Worm (Caenorhabditis elegans) whole organism, L4 larva: Measurements from ENCODE around the gene scl-3.

ENCODE experiments used
- D1046.2 ChIP-seq: fragments of 200-800 bp; sonication (Bioruptor generic); IDR thresholded peaks from 2 replicates; pipeline ENCODE4 v1.3.6; 2022; ENCODE audit warnings: missing genetic modification characterization, missing compliant biosample characterization
- F37D6.2 ChIP-seq: sonication (generic microtip); optimal IDR thresholded peaks from 2 replicates; lab custom pipeline; 2016; ENCODE audit warnings: mild to moderate bottlenecking, missing genetic modification characterization, missing compliant biosample characterization
- R02D3.7 ChIP-seq: fragments of 150-350 bp; sonication (generic microtip); optimal IDR thresholded peaks from 3 replicates; lab custom pipeline; 2014; ENCODE audit warnings: missing biosample characterization, missing genetic modification characterization
- T26A8.4 ChIP-seq: fragments of 200-800 bp; sonication (Bioruptor generic); IDR thresholded peaks from 2 replicates; pipeline ENCODE4 v1.3.6; 2022; ENCODE audit warnings: missing genetic modification characterization, missing compliant biosample characterization
- Y105C5A.15 ChIP-seq: fragments of 200-800 bp; sonication (Bioruptor generic); IDR thresholded peaks from 2 replicates; pipeline ENCODE4 v1.3.6; 2022; ENCODE audit warnings: missing genetic modification characterization, missing compliant biosample characterization
- aly-2 ChIP-seq: sonication (generic microtip); optimal IDR thresholded peaks from 2 replicates; lab custom pipeline; 2018; ENCODE audit warnings: missing biosample characterization, missing genetic modification characterization
- ama-1 ChIP-seq: fragments of 150-350 bp; optimal IDR thresholded peaks from 2 replicates; lab custom pipeline; 2014; ENCODE audit warnings: inconsistent platforms, mixed read lengths
- arid-1 ChIP-seq: fragments of 200-800 bp; sonication (Bioruptor generic); conservative IDR thresholded peaks from 2 replicates; pipeline ENCODE4 v1.3.6; 2022; ENCODE audit warnings: missing genetic modification reagents, missing genetic modification characterization, missing compliant biosample characterization
- ceh-82 ChIP-seq: sonication (generic microtip); optimal IDR thresholded peaks from 2 replicates; lab custom pipeline; 2017; ENCODE audit warnings: missing biosample characterization, missing genetic modification characterization
- daf-16 ChIP-seq, 3 experiments: sonication (generic microtip); optimal IDR thresholded peaks; 2 replicates each; lab custom pipeline; 2016 to 2017; ENCODE audit warnings: missing genetic modification characterization in 3 of 3, missing genetic modification reagents in 3 of 3, mild to moderate bottlenecking in 2 of 3, missing compliant biosample characterization in 2 of 3, missing biosample characterization in 1 of 3, moderate library complexity in 1 of 3
- daf-19 ChIP-seq: fragments of 200-800 bp; sonication (Bioruptor generic); conservative IDR thresholded peaks from 2 replicates; pipeline ENCODE4 v1.3.6; 2022; ENCODE audit warnings: missing genetic modification characterization, missing compliant biosample characterization
- dmd-6 ChIP-seq: fragments of 200-800 bp; sonication (Bioruptor generic); IDR thresholded peaks from 2 replicates; pipeline ENCODE4 v1.3.6; 2022; ENCODE audit warnings: missing genetic modification reagents, missing genetic modification characterization, missing compliant biosample characterization
- dmd-8 ChIP-seq: fragments of 200-800 bp; sonication (Bioruptor generic); IDR thresholded peaks from 2 replicates; pipeline ENCODE4 v1.3.6; 2022; ENCODE audit warnings: missing genetic modification characterization, missing compliant biosample characterization
- dmd-9 ChIP-seq: fragments of 200-800 bp; sonication (Bioruptor generic); IDR thresholded peaks from 2 replicates; pipeline ENCODE4 v1.3.6; 2022; ENCODE audit warnings: missing genetic modification reagents, missing genetic modification characterization, missing compliant biosample characterization
- dpl-1 ChIP-seq: fragments of 150-350 bp; optimal IDR thresholded peaks from 2 replicates; lab custom pipeline; 2014; ENCODE audit warnings: missing biosample characterization, missing genetic modification reagents, missing genetic modification characterization
- dve-1 ChIP-seq: sonication (generic microtip); optimal IDR thresholded peaks from 2 replicates; lab custom pipeline; 2017; ENCODE audit warnings: antibody characterized with exemption, mild to moderate bottlenecking, missing genetic modification characterization, missing compliant biosample characterization; ENCODE audit not compliant: insufficient read depth
- egl-43 ChIP-seq: fragments of 200-800 bp; sonication (Bioruptor generic); IDR thresholded peaks from 2 replicates; pipeline ENCODE4 v1.3.6; 2022; ENCODE audit warnings: missing genetic modification reagents, missing genetic modification characterization, missing compliant biosample characterization
- fkh-10 ChIP-seq: fragments of 150-350 bp; optimal IDR thresholded peaks from 2 replicates; lab custom pipeline; 2014; ENCODE audit warnings: missing biosample characterization, missing genetic modification reagents, missing genetic modification characterization
- lim-7 ChIP-seq: fragments of 200-800 bp; sonication (Bioruptor generic); IDR thresholded peaks from 2 replicates; pipeline ENCODE4 v1.3.6; 2022; ENCODE audit warnings: missing genetic modification characterization, missing compliant biosample characterization
- lin-29 ChIP-seq: fragments of 200-800 bp; sonication (Bioruptor generic); IDR thresholded peaks from 2 replicates; pipeline ENCODE4 v1.3.6; 2022; ENCODE audit warnings: missing genetic modification reagents, missing genetic modification characterization, missing compliant biosample characterization
- lin-38 ChIP-seq: fragments of 200-800 bp; sonication (Bioruptor generic); IDR thresholded peaks from 2 replicates; pipeline ENCODE4 v1.3.6; 2022; ENCODE audit warnings: missing genetic modification reagents, missing genetic modification characterization, missing compliant biosample characterization
- lsy-2 ChIP-seq, 2 experiments: fragments of 150-350 bp in 1 of 2; sonication (generic microtip) in 1 of 2; optimal IDR thresholded peaks; 2 replicates each; lab custom pipeline; 2014 to 2017; ENCODE audit warnings: missing biosample characterization in 2 of 2, missing genetic modification characterization in 2 of 2
- mdl-1 ChIP-seq, 2 experiments: fragments of 150-350 bp in 1 of 2; sonication (generic microtip) in 1 of 2; optimal IDR thresholded peaks; 2 replicates each; lab custom pipeline; 2014 to 2017; ENCODE audit warnings: missing biosample characterization in 2 of 2, missing genetic modification characterization in 2 of 2
- mep-1 ChIP-seq: fragments of 150-350 bp; sonication (generic microtip); optimal IDR thresholded peaks from 3 replicates; lab custom pipeline; 2014; ENCODE audit warnings: missing biosample characterization, missing genetic modification characterization
- mes-2 ChIP-seq: sonication (generic microtip); optimal IDR thresholded peaks from 2 replicates; lab custom pipeline; 2016; ENCODE audit warnings: missing genotype, mild to moderate bottlenecking, missing genetic modification characterization, missing compliant biosample characterization; ENCODE audit not compliant: poor library complexity, severe bottlenecking
- nhr-10 ChIP-seq: fragments of 150-350 bp; optimal IDR thresholded peaks from 2 replicates; lab custom pipeline; 2014; ENCODE audit warnings: missing biosample characterization, missing genetic modification characterization
- nhr-11 ChIP-seq: fragments of 150-350 bp; optimal IDR thresholded peaks from 2 replicates; lab custom pipeline; 2014; ENCODE audit warnings: missing biosample characterization, missing genetic modification characterization
- nhr-111 ChIP-seq: fragments of 200-800 bp; sonication (Bioruptor generic); optimal IDR thresholded peaks from 2 replicates; lab custom pipeline; 2018; ENCODE audit warnings: mild to moderate bottlenecking, missing genetic modification characterization, missing compliant biosample characterization
- nhr-25 ChIP-seq: sonication (generic microtip); optimal IDR thresholded peaks from 2 replicates; lab custom pipeline; 2017; ENCODE audit warnings: missing genetic modification characterization, mild to moderate bottlenecking, missing compliant biosample characterization, antibody characterized with exemption, moderate library complexity, borderline replicate concordance; ENCODE audit not compliant: insufficient read depth
- nhr-28 ChIP-seq: fragments of 150-350 bp; optimal IDR thresholded peaks from 2 replicates; lab custom pipeline; 2014; ENCODE audit warnings: missing biosample characterization, missing genetic modification characterization
- nhr-48 ChIP-seq: sonication (generic microtip); optimal IDR thresholded peaks from 2 replicates; lab custom pipeline; 2016; ENCODE audit warnings: mild to moderate bottlenecking, missing genetic modification characterization, missing compliant biosample characterization
- nhr-6 ChIP-seq: fragments of 150-350 bp; optimal IDR thresholded peaks from 2 replicates; lab custom pipeline; 2014; ENCODE audit warnings: missing biosample characterization, missing genetic modification characterization
- nhr-77 ChIP-seq: fragments of 150-350 bp; optimal IDR thresholded peaks from 2 replicates; lab custom pipeline; 2014; ENCODE audit warnings: missing biosample characterization, missing genetic modification characterization
- pha-4 ChIP-seq, 2 experiments: fragments of 150-350 bp in 1 of 2; fragments of 200-800 bp in 1 of 2; sonication (Bioruptor generic) in 1 of 2; IDR thresholded peaks in 1 of 2; optimal IDR thresholded peaks in 1 of 2; 2 replicates each; pipeline versions ENCODE4 v1.3.6 to Lab custom; 2014 to 2022; ENCODE audit warnings: missing genetic modification characterization in 2 of 2, missing genetic modification reagents in 2 of 2, missing biosample characterization in 1 of 2, missing compliant biosample characterization in 1 of 2
- rbr-2 ChIP-seq: sonication (generic microtip); optimal IDR thresholded peaks from 2 replicates; lab custom pipeline; 2016; ENCODE audit warnings: missing genotype, missing genetic modification characterization, missing compliant biosample characterization
- saeg-2 ChIP-seq: fragments of 200-800 bp; sonication (Bioruptor generic); IDR thresholded peaks from 2 replicates; pipeline ENCODE4 v1.3.6; 2022; ENCODE audit warnings: missing genetic modification reagents, missing genetic modification characterization, missing compliant biosample characterization
- sdz-12 ChIP-seq: fragments of 200-800 bp; sonication (Bioruptor generic); optimal IDR thresholded peaks from 2 replicates; lab custom pipeline; 2018; ENCODE audit warnings: mild to moderate bottlenecking, missing genetic modification characterization, missing compliant biosample characterization
- set-16 ChIP-seq: fragments of 200-800 bp; sonication (Bioruptor generic); IDR thresholded peaks from 2 replicates; pipeline ENCODE4 v1.3.6; 2022; ENCODE audit warnings: missing genetic modification reagents, missing genetic modification characterization, missing compliant biosample characterization
- unc-130 ChIP-seq: sonication (generic microtip); optimal IDR thresholded peaks from 2 replicates; lab custom pipeline; 2016; ENCODE audit warnings: missing genetic modification reagents, missing genetic modification characterization, missing compliant biosample characterization
- unc-62 ChIP-seq, 3 experiments: fragments of 150-350 bp in 1 of 3; sonication (generic microtip); optimal IDR thresholded peaks in 2 of 3; peaks in 1 of 3; 1 replicate in 1 of 3; 2 replicates in 2 of 3; lab custom pipeline; 2014 to 2017; ENCODE audit warnings: missing biosample characterization in 3 of 3, missing genetic modification characterization in 3 of 3, missing genetic modification reagents in 3 of 3, missing genotype in 1 of 3
- zfp-2 ChIP-seq: sonication (generic microtip); optimal IDR thresholded peaks from 2 replicates; lab custom pipeline; 2016; ENCODE audit warnings: mild to moderate bottlenecking, missing genetic modification characterization, missing compliant biosample characterization
- zip-2 ChIP-seq: fragments of 150-350 bp; optimal IDR thresholded peaks from 2 replicates; lab custom pipeline; 2014; ENCODE audit warnings: missing biosample characterization, missing genetic modification characterization

Gene scl-3

ce11 chrIV:13085675-13086074, 26.3 kb downstream of the scl-3 start:
- TF ChIP-seq Y105C5A.15 (GFP tag; lab: Robert Waterston, UW) (no peak), unc-62 (GFP tag; optimal IDR thresholded peaks at IDR 0.05 in 1 of 2; lab: Kevin White, UChicago) (peak in 1 of 2 experiments; percentile 91), unc-62 (tag; optimal IDR thresholded peaks at IDR 0.05; lab: Kevin White, UChicago) (no peak)

ce11 chrIV:13086705-13087104, 27.3 kb downstream of the scl-3 start, which contains the start of gene spin-2:
TSS of gene spin-2 (plus strand) at chrIV:13087005.
- TF ChIP-seq mep-1 (no peak), zfp-2 (no peak), lin-29 (GFP tag; lab: Robert Waterston, UW) (no peak), R02D3.7 (tag; lab: Kevin White, UChicago) (no peak), dmd-6 (no peak), zip-2 (tag; lab: Kevin White, UChicago) (no peak), mdl-1 (tag; optimal IDR thresholded peaks at IDR 0.05; lab: Kevin White, UChicago) (no peak), nhr-25 (no peak), mes-2 (tag; lab: Kevin White, UChicago) (no peak)
- TF ChIP-seq, all 104 proteins: peak for 0

ce11 chrIV:13089671-13090242, 30.4 kb downstream of the scl-3 start:
- TF ChIP-seq egl-43 (GFP tag; lab: Robert Waterston, UW): 0 out of 2 replicates have a peak, but pooled peaks have one; percentile 5
- peak; percentile 95 for TF ChIP-seq set-16
- no peak for TF ChIP-seq saeg-2 (GFP tag; lab: Robert Waterston, UW)

ce11 chrIV:13090967-13091366, 31.6 kb downstream of the scl-3 start, which contains the start of gene col-132:
TSS of gene col-132 (minus strand) at chrIV:13091067.
- TF ChIP-seq ceh-82 (tag; lab: Kevin White, UChicago): no peak
- TF ChIP-seq sdz-12 (GFP tag; lab: Kevin White, UChicago): no peak
- TF ChIP-seq nhr-48 (tag; lab: Kevin White, UChicago): no peak
- TF ChIP-seq nhr-10: no peak
- TF ChIP-seq T26A8.4 (GFP tag; lab: Robert Waterston, UW): no peak
- TF ChIP-seq daf-19: no peak
- no peak for TF ChIP-seq dmd-9 (GFP tag; lab: Robert Waterston, UW)
- TF ChIP-seq lim-7 (GFP tag; lab: Robert Waterston, UW): no peak
- no peak for TF ChIP-seq D1046.2 (GFP tag; lab: Robert Waterston, UW)
- no peak for TF ChIP-seq fkh-10

- peak; percentile 19 for TF ChIP-seq nhr-77
- TF ChIP-seq rbr-2: peak; percentile 10
- no peak for TF ChIP-seq aly-2 (tag; lab: Kevin White, UChicago)
- peak; percentile 82 for TF ChIP-seq mes-2 (tag; lab: Kevin White, UChicago)
- no peak for TF ChIP-seq pha-4 (GFP tag; IDR thresholded peaks at IDR 0.05; lab: Robert Waterston, UW)
- peak; percentile 25 for TF ChIP-seq pha-4 (tag; optimal IDR thresholded peaks at IDR 0.05; lab: Kevin White, UChicago)
- TF ChIP-seq dpl-1 (GFP tag; lab: Kevin White, UChicago): peak; percentile 90
- TF ChIP-seq ama-1: peak; percentile 4
- peak; percentile 80 for TF ChIP-seq unc-130
- no peak for TF ChIP-seq dmd-8 (GFP tag; lab: Robert Waterston, UW)
- TF ChIP-seq F37D6.2 (tag; lab: Kevin White, UChicago): no peak
- no peak for TF ChIP-seq nhr-111 (GFP tag; lab: Kevin White, UChicago)
- peak; percentile 68 for TF ChIP-seq nhr-11
- no peak for TF ChIP-seq fkh-10
- no peak for TF ChIP-seq mdl-1 (tag; optimal IDR thresholded peaks at IDR 0.05; lab: Kevin White, UChicago)
- peak; percentile 76 for TF ChIP-seq nhr-6
- no peak for TF ChIP-seq daf-16 (GFP tag; optimal IDR thresholded peaks at IDR 0.05; lab: Kevin White, UChicago)
- TF ChIP-seq daf-16 (tag; optimal IDR thresholded peaks at IDR 0.05; lab: Kevin White, UChicago): peak; percentile 70
- TF ChIP-seq nhr-28 (tag; lab: Kevin White, UChicago): peak; percentile 60
- peak; percentile 53 for TF ChIP-seq dve-1 (tag; lab: Kevin White, UChicago)
- peak in 1 of 2 experiments; percentile 88 for TF ChIP-seq lsy-2 (tag; optimal IDR thresholded peaks at IDR 0.05; lab: Kevin White, UChicago)
- no peak for TF ChIP-seq arid-1
- peak; percentile 94 for TF ChIP-seq lin-38
These were observed 34.3 kb downstream of the scl-3 start, which contains the start of the genes prcc-1 and C39E9.12 for ce11 chrIV:13093677-13094076. TSS of gene prcc-1 (minus strand) at chrIV:13093795. TSS of gene C39E9.12 (plus strand) at chrIV:13094007.
